Worm (Caenorhabditis elegans): ENCODE data around the gene ndua-12.
A peak's percentile ranks its signal among the peaks of the same experiment; 100 is the strongest.
"Not testable (repeated sequence)": the region's sequence is repeated elsewhere in the genome, so short reads cannot be mapped to it uniquely, and the experiment has no call there.

The ndua-12 gene

DNA sequence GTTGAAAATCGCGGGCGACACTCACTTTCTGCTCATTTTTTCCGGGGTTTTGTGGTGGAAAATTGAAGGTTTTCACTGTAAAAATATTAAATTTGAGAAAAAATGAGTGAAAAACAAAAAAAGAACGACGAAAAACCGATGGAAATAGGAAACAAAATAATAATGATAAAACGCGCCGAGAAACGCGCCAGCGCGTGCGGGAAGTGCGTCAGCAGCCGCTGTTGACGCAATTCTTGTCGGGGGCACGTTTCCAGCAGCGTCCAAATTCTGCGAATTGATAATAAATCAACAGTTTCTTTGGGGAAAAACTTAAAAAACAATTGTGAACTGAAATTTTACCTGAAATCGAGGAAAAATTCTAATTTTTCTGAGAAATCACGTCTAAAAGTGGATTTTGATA lies 6.2 kb upstream of the ndua-12 start, which contains the start of gene ubxn-2 (continued):
- TF ChIP-seq D1046.2 (GFP tag; IDR thresholded peaks at IDR 0.05), result 0 out of 2 replicates have a peak, but pooled peaks have one; percentile 7
- no peak for TF ChIP-seq snpc-1.2 (GFP tag; IDR thresholded peaks at IDR 0.05)
- TF ChIP-seq lin-15B (tag; optimal IDR thresholded peaks at IDR 0.05), result no peak
- no peak for TF ChIP-seq daf-12 (tag; optimal IDR thresholded peaks at IDR 0.05)
- TF ChIP-seq hmg-1.1 (GFP tag; IDR thresholded peaks at IDR 0.05), result peak; percentile 80
- TF ChIP-seq unc-130 (GFP tag; optimal IDR thresholded peaks at IDR 0.05), result peak; percentile 37
- TF ChIP-seq rbr-2 (tag; optimal IDR thresholded peaks at IDR 0.05), result peak; percentile 77
- no peak for TF ChIP-seq daf-19 (GFP tag; conservative IDR thresholded peaks at IDR 0.05)
- no peak for TF ChIP-seq F49E8.2 (tag; optimal IDR thresholded peaks at IDR 0.05; ENCODE audit: borderline replicate concordance)
- TF ChIP-seq zag-1 (tag; optimal IDR thresholded peaks at IDR 0.05), result no peak
- TF ChIP-seq mdl-1 (tag; optimal IDR thresholded peaks at IDR 0.05), result peak in 1 of 2 experiments; percentile 52
- peak in 1 of 2 experiments; percentile 89 for TF ChIP-seq lsy-2 (tag; optimal IDR thresholded peaks at IDR 0.05)
- TF ChIP-seq zfp-3 (GFP tag; conservative IDR thresholded peaks at IDR 0.05), result no peak; the same call in 1 of the 2 replicates
- no peak for TF ChIP-seq attf-4 (tag; optimal IDR thresholded peaks at IDR 0.05)
- TF ChIP-seq nhr-77 (tag; optimal IDR thresholded peaks at IDR 0.05), result no peak
- TF ChIP-seq arid-1 (GFP tag; conservative IDR thresholded peaks at IDR 0.05), result no peak
- no peak for TF ChIP-seq dmd-8 (GFP tag; IDR thresholded peaks at IDR 0.05)
- peak; percentile 72 for TF ChIP-seq dmd-6 (GFP tag; IDR thresholded peaks at IDR 0.05)
- no peak for TF ChIP-seq aly-2 (tag; optimal IDR thresholded peaks at IDR 0.05)
- TF ChIP-seq hlh-30 (tag; optimal IDR thresholded peaks at IDR 0.05; ENCODE audit: insufficient read depth), result peak; percentile 67
- TF ChIP-seq mxl-3 (GFP tag; optimal IDR thresholded peaks at IDR 0.05), result peak; percentile 65
- peak; percentile 80 for TF ChIP-seq dve-1 (tag; optimal IDR thresholded peaks at IDR 0.05; ENCODE audit: insufficient read depth)
- 0 out of 2 replicates have a peak, but pooled peaks have one; percentile 43 for TF ChIP-seq dmd-9 (GFP tag; IDR thresholded peaks at IDR 0.05)
- TF ChIP-seq T26A8.4 (GFP tag; IDR thresholded peaks at IDR 0.05), result peak; percentile 70
- TF ChIP-seq daf-16 (GFP tag; optimal IDR thresholded peaks at IDR 0.05), result no peak
- TF ChIP-seq daf-16 (tag; optimal IDR thresholded peaks at IDR 0.05), result peak; percentile 34
- no peak for TF ChIP-seq ZK337.2 (GFP tag; IDR thresholded peaks at IDR 0.05)
- peak; percentile 83 for TF ChIP-seq dpl-1 (GFP tag; optimal IDR thresholded peaks at IDR 0.05)
- TF ChIP-seq nhr-6 (tag; optimal IDR thresholded peaks at IDR 0.05), result peak; percentile 49
- peak; percentile 78 for TF ChIP-seq nhr-102 (tag; optimal IDR thresholded peaks at IDR 0.05)
- no peak for TF ChIP-seq Y5F2A.4 (GFP tag; optimal IDR thresholded peaks at IDR 0.05)
- TF ChIP-seq Y48G9A.11 (GFP tag; IDR thresholded peaks at IDR 0.05), result no peak

DNA sequence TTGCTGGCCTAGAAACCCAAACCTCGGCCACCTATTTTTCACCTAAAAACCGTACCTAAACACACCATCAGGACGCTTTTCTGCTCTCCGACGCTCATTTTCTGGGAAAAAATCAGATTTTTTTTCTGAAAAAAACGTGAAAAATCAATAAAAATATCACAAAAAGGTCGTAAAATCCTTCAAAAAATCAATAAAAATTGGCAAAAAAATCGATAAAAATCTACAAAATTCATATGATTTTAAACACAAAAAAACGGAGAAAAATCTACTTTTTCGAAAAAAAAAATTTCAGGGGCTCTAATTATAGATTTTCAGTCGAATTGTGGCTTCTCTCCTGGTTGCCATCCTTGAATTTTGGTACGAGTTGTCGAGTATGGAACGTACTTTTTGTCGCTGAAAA lies 3.2 kb downstream of the ndua-12 start, which contains the start of gene Y94H6A.7:
Y94H6A.7 (minus strand) TSS at position 101 of the 400 bp plus-strand sequence.
- not testable (repeated sequence) for TF ChIP-seq ctbp-1 (GFP tag; IDR thresholded peaks at IDR 0.05); hmg-1.1 (GFP tag; IDR thresholded peaks at IDR 0.05); lin-39 (tag; optimal IDR thresholded peaks at IDR 0.05)

DNA sequence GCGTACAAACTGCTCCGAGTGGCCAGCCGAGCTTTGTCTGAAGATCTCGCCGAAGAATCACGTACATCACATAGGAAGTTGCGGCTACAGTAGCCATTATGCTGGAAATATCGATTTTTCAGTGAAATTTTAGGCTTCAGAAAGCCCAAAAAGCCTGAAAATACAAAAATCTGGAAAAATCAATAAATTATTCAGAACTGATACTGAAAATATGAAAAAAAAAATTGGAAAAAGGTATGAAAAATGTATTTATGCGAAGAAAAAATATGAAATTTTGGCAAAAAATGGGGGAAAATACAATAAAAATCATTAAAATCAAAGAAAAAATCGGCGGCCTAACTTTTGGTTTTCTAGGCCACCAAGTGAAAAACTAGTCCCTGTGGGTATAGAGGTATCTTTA lies 6.7 kb downstream of the ndua-12 start, which contains the start of gene Y94H6A.12:
Y94H6A.12 (minus strand) TSS at position 101 of the 400 bp plus-strand sequence.
- TF ChIP-seq pqm-1 (tag; optimal IDR thresholded peaks at IDR 0.05) (no peak), lir-3 (tag; optimal IDR thresholded peaks at IDR 0.05) (no peak), tra-1 (GFP tag; IDR thresholded peaks at IDR 0.05) (no peak), lin-38 (GFP tag; IDR thresholded peaks at IDR 0.05) (no peak), ceh-28 (tag; optimal IDR thresholded peaks at IDR 0.05) (peak; percentile 33), hmg-1.1 (GFP tag; IDR thresholded peaks at IDR 0.05) (no peak)

All from whole organism, L4 larva.